Fruit fly (Drosophila melanogaster) whole organism: ENCODE results near the gene CG31698.

ENCODE experiments used
- CG8478 ChIP-seq: fragments of >200 bp; optimal IDR thresholded peaks from 2 replicates; lab custom pipeline; 2018; ENCODE audit warnings: inconsistent platforms
- EcR ChIP-seq, 2 experiments: fragments of >200 bp; optimal IDR thresholded peaks; 2 replicates each; lab custom pipeline; 2017; ENCODE audit warnings: missing biosample characterization in 2 of 2, missing genetic modification characterization in 2 of 2, missing genetic modification reagents in 2 of 2

dm6 chr2L:3143908-3144307 is 29.7 kb downstream of the CG31698 start:
- TF ChIP-seq EcR (GFP tag; optimal IDR thresholded peaks at IDR 0.05; lab: Kevin White, UChicago), result no peak
- TF ChIP-seq CG8478 (lab: Kevin White, UChicago), result no peak
